Worm (Caenorhabditis elegans) whole organism, L4 larva: ENCODE results near the gene math-44.

Experiments
- R02D3.7 ChIP-seq: fragments of 150-350 bp; sonication (generic microtip); optimal IDR thresholded peaks from 3 replicates; lab custom pipeline; 2014; ENCODE audit warnings: missing biosample characterization, missing genetic modification characterization
- Y75B8A.6 ChIP-seq: fragments of 200-800 bp; sonication (Bioruptor generic); IDR thresholded peaks from 2 replicates; pipeline ENCODE4 v1.3.6; 2022; ENCODE audit warnings: missing genetic modification reagents, missing genetic modification characterization, missing compliant biosample characterization
- ama-1 ChIP-seq: fragments of 150-350 bp; optimal IDR thresholded peaks from 2 replicates; lab custom pipeline; 2014; ENCODE audit warnings: inconsistent platforms, mixed read lengths
- lir-3 ChIP-seq: sonication (generic microtip); optimal IDR thresholded peaks from 2 replicates; lab custom pipeline; 2016; ENCODE audit warnings: mild to moderate bottlenecking, missing genetic modification characterization, missing compliant biosample characterization
- mxl-2 ChIP-seq: fragments of 200-800 bp; sonication (Bioruptor generic); conservative IDR thresholded peaks from 2 replicates; pipeline ENCODE4 v1.3.6; 2022; ENCODE audit warnings: missing genetic modification reagents, missing genetic modification characterization, missing compliant biosample characterization
- nhr-237 ChIP-seq: sonication (generic microtip); optimal IDR thresholded peaks from 2 replicates; lab custom pipeline; 2017; ENCODE audit warnings: missing biosample characterization, missing genetic modification characterization
- snpc-4 ChIP-seq: fragments of 150-350 bp; optimal IDR thresholded peaks from 2 replicates; lab custom pipeline; 2014; ENCODE audit warnings: missing biosample characterization, missing genetic modification characterization
- zag-1 ChIP-seq: fragments of 150-350 bp; optimal IDR thresholded peaks from 2 replicates; lab custom pipeline; 2014; ENCODE audit warnings: missing biosample characterization, missing genetic modification characterization

DNA sequence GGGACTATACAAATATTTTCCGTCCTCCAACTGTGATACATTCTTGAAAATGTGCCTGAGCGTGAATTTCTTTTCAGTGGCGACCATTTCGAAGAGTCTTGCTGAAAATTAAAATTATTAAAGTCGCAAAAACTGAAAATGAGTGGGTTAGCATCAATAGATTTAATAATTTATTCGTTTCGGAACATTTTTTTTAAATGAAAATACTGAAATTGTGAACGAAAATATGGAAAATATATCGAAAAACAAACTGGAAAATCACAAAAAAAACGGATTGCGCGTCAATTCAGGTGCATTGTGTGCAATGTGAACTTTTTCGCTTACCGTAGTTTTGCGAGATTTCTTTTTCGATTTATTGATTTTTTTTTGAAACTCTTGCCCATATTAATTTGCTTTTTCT lies 42.7 kb downstream of the math-44 start, which contains the start of gene bath-5:
- no peak for TF ChIP-seq snpc-4
- TF ChIP-seq Y75B8A.6 (GFP tag; lab: Robert Waterston, UW), result no peak
- no peak for TF ChIP-seq mxl-2 (GFP tag; lab: Robert Waterston, UW)
- no peak for TF ChIP-seq nhr-237 (tag; lab: Kevin White, UChicago)
- no peak for TF ChIP-seq lir-3
- no peak for TF ChIP-seq ama-1 (lab: Kevin White, UChicago)
- no peak for TF ChIP-seq R02D3.7 (tag; lab: Kevin White, UChicago)
- no peak for TF ChIP-seq zag-1 (tag; lab: Kevin White, UChicago)
